Fruit fly (Drosophila melanogaster) whole organism, prepupa: ENCODE measurements around the gene CG43861.

Experiments used
- CG10631 ChIP-seq: fragments of 200-800 bp; sonication (Bioruptor generic); optimal IDR thresholded peaks from 2 replicates; lab custom pipeline; 2016; ENCODE audit warnings: missing biosample characterization, missing genetic modification characterization
- CG10669 ChIP-seq: fragments of 200-800 bp; sonication (Bioruptor generic); optimal IDR thresholded peaks from 3 replicates; lab custom pipeline; 2018; ENCODE audit warnings: missing biosample characterization, mild to moderate bottlenecking, missing genetic modification characterization, moderate library complexity
- CG11762 ChIP-seq: fragments of 200-800 bp; sonication (Bioruptor generic); optimal IDR thresholded peaks from 3 replicates; lab custom pipeline; 2016; ENCODE audit warnings: missing biosample characterization, missing genetic modification characterization; ENCODE audit not compliant: insufficient read depth
- CG11902 ChIP-seq: fragments of 200-800 bp; sonication (Bioruptor generic); optimal IDR thresholded peaks from 3 replicates; lab custom pipeline; 2016; ENCODE audit warnings: missing biosample characterization, missing genetic modification characterization
- CG15336 ChIP-seq: fragments of 200-800 bp; sonication (Bioruptor generic); IDR thresholded peaks from 2 replicates; pipeline ENCODE4 v1.3.6; 2022; ENCODE audit warnings: missing biosample characterization, missing genetic modification characterization
- CG16779 ChIP-seq: fragments of 200-800 bp; sonication (Bioruptor generic); optimal IDR thresholded peaks from 3 replicates; lab custom pipeline; 2017; ENCODE audit warnings: missing biosample characterization, mild to moderate bottlenecking, missing genetic modification characterization
- CG31627 ChIP-seq: fragments of 200-800 bp; sonication (Bioruptor generic); optimal IDR thresholded peaks from 3 replicates; lab custom pipeline; 2016; ENCODE audit warnings: missing biosample characterization, missing genetic modification characterization
- CG32006 ChIP-seq: fragments of 200-800 bp; sonication (Bioruptor generic); optimal IDR thresholded peaks from 3 replicates; lab custom pipeline; 2017; ENCODE audit warnings: missing biosample characterization, mild to moderate bottlenecking, missing genetic modification characterization
- CG34406 ChIP-seq: fragments of 200-800 bp; sonication (Bioruptor generic); optimal IDR thresholded peaks from 3 replicates; lab custom pipeline; 2016; ENCODE audit warnings: missing biosample characterization, missing genetic modification characterization
- CG4318 ChIP-seq: fragments of 200-800 bp; sonication (Bioruptor generic); optimal IDR thresholded peaks from 3 replicates; lab custom pipeline; 2017; ENCODE audit warnings: missing biosample characterization, mild to moderate bottlenecking, missing genetic modification characterization
- CG6163 ChIP-seq: fragments of 200-800 bp; sonication (Bioruptor generic); IDR thresholded peaks from 3 replicates; pipeline ENCODE4 v1.3.6; 2022; ENCODE audit warnings: missing biosample characterization, missing genetic modification characterization
- CG6276 ChIP-seq: fragments of 200-800 bp; sonication (Bioruptor generic); optimal IDR thresholded peaks from 2 replicates; lab custom pipeline; 2017; ENCODE audit warnings: missing biosample characterization, mild to moderate bottlenecking, missing genetic modification characterization
- CG6792 ChIP-seq: fragments of 200-800 bp; sonication (Bioruptor generic); optimal IDR thresholded peaks from 3 replicates; lab custom pipeline; 2016; ENCODE audit warnings: missing biosample characterization, missing genetic modification characterization
- CG8319 ChIP-seq: fragments of 200-800 bp; sonication (Bioruptor generic); optimal IDR thresholded peaks from 3 replicates; lab custom pipeline; 2016; ENCODE audit warnings: missing biosample characterization, missing genetic modification characterization
- Eip78C ChIP-seq: fragments of 200-800 bp; sonication (Bioruptor generic); peaks from one replicate; lab custom pipeline; 2016; ENCODE audit warnings: missing biosample characterization, missing genetic modification characterization
- Hr4 ChIP-seq: fragments of 200-800 bp; sonication (Bioruptor generic); optimal IDR thresholded peaks from 3 replicates; lab custom pipeline; 2016; ENCODE audit warnings: missing biosample characterization, missing genetic modification characterization
- Met ChIP-seq: fragments of 200-800 bp; sonication (Bioruptor generic); optimal IDR thresholded peaks from 3 replicates; lab custom pipeline; 2016; ENCODE audit warnings: missing biosample characterization, missing genetic modification characterization
- OdsH ChIP-seq: fragments of 200-800 bp; sonication (Bioruptor generic); optimal IDR thresholded peaks from 3 replicates; lab custom pipeline; 2016; ENCODE audit warnings: missing biosample characterization, missing genetic modification characterization
- Smox ChIP-seq: fragments of 200-800 bp; sonication (Bioruptor generic); optimal IDR thresholded peaks from 3 replicates; lab custom pipeline; 2016; ENCODE audit warnings: missing biosample characterization, missing genetic modification characterization
- Sox102F ChIP-seq: fragments of 200-800 bp; sonication (Bioruptor generic); optimal IDR thresholded peaks from 2 replicates; lab custom pipeline; 2016; ENCODE audit warnings: missing biosample characterization, mild to moderate bottlenecking, missing genetic modification characterization
- acj6 ChIP-seq: fragments of 200-800 bp; sonication (Bioruptor generic); optimal IDR thresholded peaks from 3 replicates; lab custom pipeline; 2016; ENCODE audit warnings: missing biosample characterization, missing genetic modification characterization
- cyc ChIP-seq: fragments of 200-800 bp; sonication (Bioruptor generic); optimal IDR thresholded peaks from 3 replicates; lab custom pipeline; 2016; ENCODE audit warnings: missing biosample characterization, missing genetic modification characterization
- dsx ChIP-seq: fragments of 200-800 bp; optimal IDR thresholded peaks from 3 replicates; lab custom pipeline; 2019; ENCODE audit warnings: missing biosample characterization, mild to moderate bottlenecking, missing genetic modification characterization, moderate library complexity; ENCODE audit not compliant: poor library complexity, severe bottlenecking
- eg ChIP-seq: fragments of 200-800 bp; sonication (Bioruptor generic); IDR thresholded peaks from 3 replicates; pipeline ENCODE4 v1.3.6; 2022; ENCODE audit warnings: missing biosample characterization, missing genetic modification characterization
- esn ChIP-seq: fragments of 200-800 bp; sonication (Bioruptor generic); optimal IDR thresholded peaks from 2 replicates; lab custom pipeline; 2016; ENCODE audit warnings: missing biosample characterization, mild to moderate bottlenecking, missing genetic modification characterization, moderate library complexity
- fd59A ChIP-seq: fragments of 200-800 bp; sonication (Bioruptor generic); optimal IDR thresholded peaks from 2 replicates; lab custom pipeline; 2017; ENCODE audit warnings: missing biosample characterization, mild to moderate bottlenecking, missing genetic modification characterization, missing genetic modification reagents
- fkh ChIP-seq: fragments of 200-800 bp; sonication (Bioruptor generic); optimal IDR thresholded peaks from 3 replicates; lab custom pipeline; 2017; ENCODE audit warnings: missing biosample characterization, mild to moderate bottlenecking, missing genetic modification characterization, moderate library complexity
- lz ChIP-seq: fragments of 200-800 bp; sonication (Bioruptor generic); optimal IDR thresholded peaks from 3 replicates; lab custom pipeline; 2016; ENCODE audit warnings: missing biosample characterization, missing genetic modification characterization
- pdm3 ChIP-seq: fragments of 200-800 bp; sonication (Bioruptor generic); optimal IDR thresholded peaks from 3 replicates; lab custom pipeline; 2016; ENCODE audit warnings: missing biosample characterization, missing genetic modification characterization
- salr ChIP-seq, 2 experiments: fragments of 200-800 bp; sonication (Bioruptor generic); optimal IDR thresholded peaks; 3 replicates each; lab custom pipeline; 2016 to 2018; ENCODE audit warnings: missing biosample characterization in 2 of 2, missing genetic modification characterization in 2 of 2, mild to moderate bottlenecking in 1 of 2
- svp ChIP-seq: fragments of 200-800 bp; sonication (Bioruptor generic); peaks from one replicate; lab custom pipeline; 2016; ENCODE audit warnings: missing biosample characterization, missing genetic modification characterization
- topi ChIP-seq: fragments of 200-800 bp; sonication (Bioruptor generic); optimal IDR thresholded peaks from 3 replicates; lab custom pipeline; 2016; ENCODE audit warnings: missing biosample characterization, missing genetic modification characterization
- vri ChIP-seq: fragments of 200-800 bp; sonication (Bioruptor generic); optimal IDR thresholded peaks from 3 replicates; lab custom pipeline; 2016; ENCODE audit warnings: missing biosample characterization, mild to moderate bottlenecking, missing genetic modification characterization

CG43861 gene

DNA sequence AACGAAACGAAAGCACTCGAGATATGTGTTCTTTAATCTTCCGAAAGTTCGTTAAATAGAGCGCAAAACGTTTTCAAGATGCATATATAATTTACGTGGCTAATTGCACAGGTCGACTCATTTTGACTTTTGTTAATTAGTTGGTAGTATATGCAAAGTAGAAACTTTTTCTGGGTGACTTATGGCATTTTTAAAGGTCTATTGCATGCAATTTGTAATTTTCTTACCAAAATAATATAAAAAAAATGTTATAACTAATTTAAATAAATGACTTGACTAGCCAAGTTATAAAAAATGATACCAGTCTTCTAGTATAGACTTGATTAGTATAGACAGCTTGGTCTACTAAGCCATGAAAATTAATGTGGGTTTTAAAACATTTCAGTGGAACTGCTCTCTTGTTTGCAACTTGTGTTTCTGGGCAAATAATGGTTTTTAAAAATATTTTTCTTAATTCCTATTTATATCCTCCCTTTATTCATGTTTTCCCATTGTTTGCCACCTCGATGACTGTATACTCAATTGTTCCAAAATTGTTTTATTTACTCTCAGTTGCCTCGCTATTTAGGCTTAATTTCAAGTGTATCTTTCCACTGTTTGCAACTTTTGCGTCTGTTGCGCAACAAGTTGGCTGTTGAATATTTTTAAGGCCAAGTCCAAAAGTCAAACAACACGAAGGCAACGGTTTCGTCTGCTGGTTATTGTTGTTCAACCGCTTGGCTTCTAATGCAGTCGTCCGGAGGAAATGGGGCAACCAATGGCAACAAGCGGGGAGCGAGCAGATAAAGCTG lies 29.0 kb downstream of the CG43861 start:
- TF ChIP-seq CG34406 (GFP tag; lab: Kevin White, UChicago) (no peak), fkh (peak; percentile 43), svp (GFP tag; lab: Kevin White, UChicago) (peak; percentile 58), CG10631 (GFP tag; lab: Kevin White, UChicago) (peak; percentile 27), Eip78C (GFP tag; lab: Kevin White, UChicago) (peak; percentile 62), vri (GFP tag; lab: Kevin White, UChicago) (peak; percentile 37), pdm3 (GFP tag; lab: Kevin White, UChicago) (peak; percentile 18), fd59A (GFP tag; lab: Kevin White, UChicago) (no peak), CG10669 (no peak), cyc (GFP tag; lab: Kevin White, UChicago) (peak; percentile 16), CG31627 (GFP tag; lab: Kevin White, UChicago) (peak; percentile 5), CG4318 (GFP tag; lab: Kevin White, UChicago) (peak; percentile 11), acj6 (peak; percentile 18), CG16779 (tag; lab: Kevin White, UChicago) (no peak), esn (peak; percentile 25), CG32006 (GFP tag; lab: Kevin White, UChicago) (peak; percentile 40), CG6276 (GFP tag; lab: Kevin White, UChicago) (no peak)

DNA sequence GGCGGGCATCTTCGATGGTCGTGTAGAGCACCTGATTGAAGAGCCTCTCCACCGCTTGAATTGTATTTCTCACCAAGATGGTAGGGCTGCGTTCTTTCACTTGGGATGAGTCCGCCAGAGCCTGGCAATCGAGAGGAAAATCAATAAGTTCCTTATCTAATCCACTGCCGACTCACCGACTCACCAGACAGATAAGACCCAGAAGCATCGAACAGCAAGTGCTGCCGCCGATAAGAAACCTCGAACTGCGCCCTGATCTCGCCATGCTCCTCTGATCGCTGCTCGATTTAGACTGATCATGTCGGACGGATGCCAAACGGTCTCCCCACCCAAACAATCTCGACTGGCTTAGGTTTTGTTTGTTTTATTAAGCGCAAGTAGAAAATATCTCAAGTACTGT lies 49.7 kb downstream of the CG43861 start, which contains the start of gene Hf:
TSS of gene Hf (minus strand) at position 296 of the 400 bp plus-strand sequence.
- peak; percentile 93 for TF ChIP-seq svp (GFP tag; lab: Kevin White, UChicago)
- no peak for TF ChIP-seq CG10669
- no peak for TF ChIP-seq pdm3 (GFP tag; lab: Kevin White, UChicago)
- TF ChIP-seq Eip78C (GFP tag; lab: Kevin White, UChicago), result peak; percentile 51
- no peak for TF ChIP-seq topi
- no peak for TF ChIP-seq Hr4 (GFP tag; lab: Kevin White, UChicago)
- TF ChIP-seq lz, result no peak
- TF ChIP-seq CG6792 (GFP tag; lab: Kevin White, UChicago), result no peak

DNA sequence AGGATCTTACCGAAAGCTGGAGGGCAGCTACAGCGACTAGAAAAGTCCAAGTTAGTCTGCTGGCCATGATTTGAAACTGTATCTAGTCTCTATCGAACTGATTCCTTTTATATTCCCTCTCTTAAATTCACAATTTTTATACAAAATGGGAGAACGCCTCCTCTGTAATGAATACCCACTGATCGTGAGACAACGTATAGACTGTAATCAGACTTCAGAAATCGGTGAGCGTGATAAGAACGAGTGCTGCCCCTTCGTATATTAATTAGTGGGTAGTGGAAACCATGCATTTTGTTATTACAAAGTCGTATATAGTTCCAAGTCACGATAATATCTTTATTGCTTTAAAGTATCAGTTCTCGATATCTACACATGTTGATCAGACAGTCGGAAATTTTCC lies 50.7 kb downstream of the CG43861 start, which contains the start of gene OS9:
TSS of gene OS9 (minus strand) at position 101 of the 400 bp plus-strand sequence.
- TF ChIP-seq dsx (GFP tag; lab: Kevin White, UChicago) (no peak), svp (GFP tag; lab: Kevin White, UChicago) (no peak), CG4318 (GFP tag; lab: Kevin White, UChicago) (no peak), pdm3 (GFP tag; lab: Kevin White, UChicago) (no peak), Met (GFP tag; lab: Kevin White, UChicago) (no peak), OdsH (GFP tag; lab: Kevin White, UChicago) (no peak), CG11902 (GFP tag; lab: Kevin White, UChicago) (no peak), CG8319 (no peak), CG34406 (GFP tag; lab: Kevin White, UChicago) (no peak), CG10631 (GFP tag; lab: Kevin White, UChicago) (no peak), CG32006 (GFP tag; lab: Kevin White, UChicago) (no peak), CG15336 (no peak), Sox102F (no peak), cyc (GFP tag; lab: Kevin White, UChicago) (no peak), topi (no peak), salr (GFP tag; optimal IDR thresholded peaks at IDR 0.05; lab: Kevin White, UChicago) (no peak), Smox (no peak), CG6163 (GFP tag; lab: Robert Waterston, UW) (no peak), eg (GFP tag; lab: Robert Waterston, UW) (no peak)

DNA sequence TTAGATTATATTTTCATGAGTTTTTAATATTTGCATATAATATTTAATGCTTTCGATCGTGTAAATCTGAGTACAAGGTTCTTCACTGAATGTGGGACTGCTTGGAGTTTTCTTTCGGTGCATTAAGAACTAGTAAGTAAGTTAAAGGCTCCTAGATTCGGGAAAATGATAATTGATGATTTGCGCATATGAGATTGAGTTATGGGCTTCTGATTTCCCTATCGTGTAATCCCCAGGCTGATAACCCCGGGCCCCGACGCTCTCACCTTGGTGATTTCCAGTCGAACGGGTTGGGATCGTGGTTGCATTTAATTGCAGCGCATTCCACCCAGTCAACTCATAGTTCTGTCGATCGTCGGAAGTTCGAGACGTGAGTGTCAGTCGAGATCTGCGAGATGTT lies 53.2 kb downstream of the CG43861 start, which contains the start of gene CG10680:
TSS of gene CG10680 (plus strand) at position 301 of the 400 bp plus-strand sequence.
- TF ChIP-seq Smox (no peak), CG11762 (GFP tag; lab: Kevin White, UChicago) (no peak), OdsH (GFP tag; lab: Kevin White, UChicago) (no peak), CG16779 (tag; lab: Kevin White, UChicago) (no peak)
